Fruit fly (Drosophila melanogaster) whole organism, embryonic: ENCODE results near the gene CG17768.

Experiments used
- Adf1 ChIP-seq: fragments of 200-800 bp; sonication (Bioruptor generic); IDR thresholded peaks from 2 replicates; pipeline ENCODE4 v1.3.6; 2022; ENCODE audit warnings: missing biosample characterization, missing genetic modification characterization
- B-H1 ChIP-seq: fragments of 200-800 bp; sonication (Bioruptor generic); IDR thresholded peaks from 3 replicates; pipeline ENCODE4 v1.3.6; 2022; ENCODE audit warnings: missing biosample characterization, missing genetic modification characterization
- BEAF-32 ChIP-seq: fragments of 200-800 bp; sonication (Bioruptor generic); optimal IDR thresholded peaks from 3 replicates; lab custom pipeline; 2017; ENCODE audit warnings: missing biosample characterization, missing genetic modification characterization, mild to moderate bottlenecking, moderate library complexity, missing genetic modification reagents
- Bgb ChIP-seq: fragments of 200-800 bp; sonication (Bioruptor generic); IDR thresholded peaks from 2 replicates; pipeline ENCODE4 v1.3.6; 2022; ENCODE audit warnings: missing biosample characterization, missing genetic modification characterization; ENCODE audit not compliant: partially characterized antibody
- CG1024 ChIP-seq: fragments of 200-800 bp; sonication (Bioruptor generic); IDR thresholded peaks from 2 replicates; pipeline ENCODE4 v1.3.6; 2022; ENCODE audit warnings: missing biosample characterization, missing genetic modification characterization
- CG11695 ChIP-seq: fragments of 200-800 bp; sonication (Bioruptor generic); IDR thresholded peaks from 3 replicates; pipeline ENCODE4 v1.3.6; 2022; ENCODE audit warnings: missing biosample characterization, missing genetic modification characterization
- CG13296 ChIP-seq: fragments of 200-800 bp; sonication (Bioruptor generic); optimal IDR thresholded peaks from 3 replicates; lab custom pipeline; 2018; ENCODE audit warnings: missing biosample characterization, mild to moderate bottlenecking, missing genetic modification characterization
- CG13424 ChIP-seq: fragments of 200-800 bp; sonication (Bioruptor generic); optimal IDR thresholded peaks from 2 replicates; lab custom pipeline; 2019; ENCODE audit warnings: missing biosample characterization, mild to moderate bottlenecking, missing genetic modification characterization, moderate library complexity
- CG15073 ChIP-seq: fragments of 200-800 bp; sonication (Bioruptor generic); optimal IDR thresholded peaks from 2 replicates; lab custom pipeline; 2016; ENCODE audit warnings: missing biosample characterization, missing genetic modification characterization
- CG1529 ChIP-seq: fragments of 200-800 bp; sonication (Bioruptor generic); optimal IDR thresholded peaks from 3 replicates; lab custom pipeline; 2018; ENCODE audit warnings: missing biosample characterization, missing genetic modification characterization
- CG2129 ChIP-seq: fragments of 200-800 bp; sonication (Bioruptor generic); IDR thresholded peaks from 2 replicates; pipeline ENCODE4 v1.3.6; 2022; ENCODE audit warnings: missing biosample characterization, missing genetic modification characterization; ENCODE audit not compliant: partially characterized antibody
- CG2202 ChIP-seq: fragments of 200-800 bp; sonication (Bioruptor generic); optimal IDR thresholded peaks from 2 replicates; lab custom pipeline; 2018; ENCODE audit warnings: missing biosample characterization, mild to moderate bottlenecking, missing genetic modification characterization
- CG2712 ChIP-seq: fragments of 200-800 bp; optimal IDR thresholded peaks from 3 replicates; lab custom pipeline; 2019; ENCODE audit warnings: missing biosample characterization, mild to moderate bottlenecking, missing genetic modification characterization, moderate library complexity
- CG3065 ChIP-seq: fragments of 200-800 bp; sonication (Bioruptor generic); optimal IDR thresholded peaks from 2 replicates; lab custom pipeline; 2016; ENCODE audit warnings: missing biosample characterization, missing genetic modification characterization
- CG3838 ChIP-seq: fragments of 200-800 bp; sonication (Bioruptor generic); optimal IDR thresholded peaks from 3 replicates; lab custom pipeline; 2016; ENCODE audit warnings: missing biosample characterization, missing genetic modification characterization
- CG6791 ChIP-seq: fragments of 200-800 bp; sonication (Bioruptor generic); IDR thresholded peaks from 3 replicates; pipeline ENCODE4 v1.3.6; 2022; ENCODE audit warnings: missing biosample characterization, missing genetic modification characterization; ENCODE audit not compliant: partially characterized antibody
- CG7928 ChIP-seq: fragments of 200-800 bp; sonication (Bioruptor generic); optimal IDR thresholded peaks from 2 replicates; lab custom pipeline; 2017; ENCODE audit warnings: missing biosample characterization, mild to moderate bottlenecking, missing genetic modification characterization
- CG7987 ChIP-seq: fragments of 200-800 bp; sonication (Bioruptor generic); optimal IDR thresholded peaks from 2 replicates; lab custom pipeline; 2018; ENCODE audit warnings: missing biosample characterization, mild to moderate bottlenecking, missing genetic modification characterization, moderate library complexity
- CG9609 ChIP-seq: fragments of 200-800 bp; sonication (Bioruptor generic); optimal IDR thresholded peaks from 3 replicates; lab custom pipeline; 2016; ENCODE audit warnings: missing biosample characterization, missing genetic modification characterization
- CHES-1-like ChIP-seq: fragments of 200-800 bp; sonication (Bioruptor generic); optimal IDR thresholded peaks from 2 replicates; lab custom pipeline; 2016; ENCODE audit warnings: missing biosample characterization, missing genetic modification characterization
- Dref ChIP-seq: fragments of 200-800 bp; sonication (Bioruptor generic); IDR thresholded peaks from 2 replicates; pipeline ENCODE4 v1.3.6; 2022; ENCODE audit warnings: missing biosample characterization, missing genetic modification characterization
- Gug ChIP-seq: fragments of 200-800 bp; sonication (Bioruptor generic); IDR thresholded peaks from 4 replicates; pipeline ENCODE4 v1.3.6; 2022; ENCODE audit warnings: missing biosample characterization, missing genetic modification characterization
- H15 ChIP-seq: fragments of 200-800 bp; sonication (Bioruptor generic); IDR thresholded peaks from 3 replicates; pipeline ENCODE4 v1.3.6; 2022; ENCODE audit warnings: missing biosample characterization, missing genetic modification characterization
- HmgZ ChIP-seq: fragments of 200-800 bp; sonication (Bioruptor generic); optimal IDR thresholded peaks from 2 replicates; lab custom pipeline; 2018; ENCODE audit warnings: missing biosample characterization, mild to moderate bottlenecking, missing genetic modification characterization
- Hmr ChIP-seq: fragments of 200-800 bp; sonication (Bioruptor generic); optimal IDR thresholded peaks from 3 replicates; lab custom pipeline; 2017; ENCODE audit warnings: mild to moderate bottlenecking, missing biosample characterization, missing genetic modification reagents, missing genetic modification characterization
- Meics ChIP-seq: fragments of 200-800 bp; sonication (Bioruptor generic); optimal IDR thresholded peaks from 2 replicates; lab custom pipeline; 2017; ENCODE audit warnings: missing biosample characterization, mild to moderate bottlenecking, missing genetic modification characterization
- Myb ChIP-seq: fragments of 200-800 bp; sonication (Bioruptor generic); optimal IDR thresholded peaks from 2 replicates; lab custom pipeline; 2016; ENCODE audit warnings: missing biosample characterization, missing genetic modification characterization
- Xrp1 ChIP-seq: fragments of 200-800 bp; sonication (Bioruptor generic); IDR thresholded peaks from 2 replicates; pipeline ENCODE4 v1.3.6; 2022; ENCODE audit warnings: missing biosample characterization, missing genetic modification characterization
- abd-A ChIP-seq: fragments of 200-800 bp; sonication (Bioruptor generic); optimal IDR thresholded peaks from 3 replicates; lab custom pipeline; 2019; ENCODE audit warnings: missing biosample characterization, mild to moderate bottlenecking, missing genetic modification characterization, moderate library complexity
- chif ChIP-seq, 2 experiments: fragments of 200-800 bp; sonication (Bioruptor generic); optimal IDR thresholded peaks; 3 replicates each; lab custom pipeline; 2016; ENCODE audit warnings: missing biosample characterization in 2 of 2, missing genetic modification characterization in 2 of 2
- chinmo ChIP-seq: fragments of 200-800 bp; sonication (Bioruptor generic); IDR thresholded peaks from 4 replicates; pipeline ENCODE4 v1.3.6; 2022; ENCODE audit warnings: missing biosample characterization, missing genetic modification characterization; ENCODE audit not compliant: partially characterized antibody
- ci ChIP-seq: fragments of 200-800 bp; sonication (Bioruptor generic); IDR thresholded peaks from 3 replicates; pipeline ENCODE4 v1.3.6; 2022; ENCODE audit warnings: missing biosample characterization, missing genetic modification characterization
- corto ChIP-seq: fragments of 200-800 bp; sonication (Bioruptor generic); optimal IDR thresholded peaks from 2 replicates; lab custom pipeline; 2016; ENCODE audit warnings: missing biosample characterization, mild to moderate bottlenecking, missing genetic modification characterization, moderate library complexity
- esg ChIP-seq: fragments of 200-800 bp; sonication (Bioruptor generic); conservative IDR thresholded peaks from 2 replicates; pipeline ENCODE4 v1.3.6; 2022; ENCODE audit warnings: missing biosample characterization, missing genetic modification characterization
- fd64A ChIP-seq: fragments of 200-800 bp; sonication (Bioruptor generic); optimal IDR thresholded peaks from 3 replicates; lab custom pipeline; 2018; ENCODE audit warnings: missing biosample characterization, mild to moderate bottlenecking, missing genetic modification characterization
- fu2 ChIP-seq: fragments of 200-800 bp; sonication (Bioruptor generic); optimal IDR thresholded peaks from 2 replicates; lab custom pipeline; 2016; ENCODE audit warnings: missing biosample characterization, missing genetic modification characterization
- gfzf ChIP-seq: fragments of 200-800 bp; sonication (Bioruptor generic); optimal IDR thresholded peaks from 2 replicates; lab custom pipeline; 2016; ENCODE audit warnings: missing biosample characterization, mild to moderate bottlenecking, missing genetic modification characterization, moderate library complexity
- grn ChIP-seq: fragments of 200-800 bp; sonication (Bioruptor generic); optimal IDR thresholded peaks from 3 replicates; lab custom pipeline; 2017; ENCODE audit warnings: missing biosample characterization, missing genetic modification characterization
- hb ChIP-seq: fragments of 200-800 bp; sonication (Bioruptor generic); IDR thresholded peaks from 3 replicates; pipeline ENCODE4 v1.3.6; 2022; ENCODE audit warnings: missing biosample characterization, missing genetic modification characterization; ENCODE audit not compliant: partially characterized antibody
- hkb ChIP-seq, 2 experiments: fragments of 200-800 bp in 1 of 2; fragments of >200 bp in 1 of 2; sonication (Bioruptor generic) in 1 of 2; IDR thresholded peaks in 1 of 2; optimal IDR thresholded peaks in 1 of 2; 2 replicates each; pipeline versions ENCODE4 v1.3.6 to Lab custom; 2017 to 2022; ENCODE audit warnings: missing biosample characterization in 1 of 2, missing genetic modification characterization in 1 of 2
- jigr1 ChIP-seq: fragments of 200-800 bp; sonication (Bioruptor generic); IDR thresholded peaks from 3 replicates; pipeline ENCODE4 v1.3.6; 2022; ENCODE audit warnings: missing biosample characterization, missing genetic modification characterization
- jing ChIP-seq: fragments of 200-800 bp; sonication (Bioruptor generic); optimal IDR thresholded peaks from 2 replicates; lab custom pipeline; 2018; ENCODE audit warnings: missing biosample characterization, mild to moderate bottlenecking, missing genetic modification characterization
- lbe ChIP-seq: fragments of 200-800 bp; sonication (Bioruptor generic); optimal IDR thresholded peaks from 2 replicates; lab custom pipeline; 2016; ENCODE audit warnings: missing biosample characterization, mild to moderate bottlenecking, missing genetic modification characterization
- mld ChIP-seq: fragments of 200-800 bp; sonication (Bioruptor generic); IDR thresholded peaks from 3 replicates; pipeline ENCODE4 v1.3.6; 2022; ENCODE audit warnings: missing biosample characterization, missing genetic modification characterization; ENCODE audit not compliant: partially characterized antibody
- otp ChIP-seq: fragments of 200-800 bp; sonication (Bioruptor generic); IDR thresholded peaks from 3 replicates; pipeline ENCODE4, ENCODE4 v1.3.6; 2022; ENCODE audit warnings: missing biosample characterization, missing genetic modification characterization
- trh ChIP-seq: fragments of 200-800 bp; sonication (Bioruptor generic); optimal IDR thresholded peaks from 2 replicates; lab custom pipeline; 2016; ENCODE audit warnings: missing biosample characterization, missing genetic modification characterization
- unpg ChIP-seq: fragments of 200-800 bp; sonication (Bioruptor generic); optimal IDR thresholded peaks from 3 replicates; lab custom pipeline; 2018; ENCODE audit warnings: missing biosample characterization, mild to moderate bottlenecking, missing genetic modification characterization, moderate library complexity
- wek ChIP-seq: fragments of 200-800 bp; sonication (Bioruptor generic); optimal IDR thresholded peaks from 3 replicates; lab custom pipeline; 2018; ENCODE audit warnings: missing biosample characterization, mild to moderate bottlenecking, missing genetic modification characterization, moderate library complexity

Gene CG17768

DNA sequence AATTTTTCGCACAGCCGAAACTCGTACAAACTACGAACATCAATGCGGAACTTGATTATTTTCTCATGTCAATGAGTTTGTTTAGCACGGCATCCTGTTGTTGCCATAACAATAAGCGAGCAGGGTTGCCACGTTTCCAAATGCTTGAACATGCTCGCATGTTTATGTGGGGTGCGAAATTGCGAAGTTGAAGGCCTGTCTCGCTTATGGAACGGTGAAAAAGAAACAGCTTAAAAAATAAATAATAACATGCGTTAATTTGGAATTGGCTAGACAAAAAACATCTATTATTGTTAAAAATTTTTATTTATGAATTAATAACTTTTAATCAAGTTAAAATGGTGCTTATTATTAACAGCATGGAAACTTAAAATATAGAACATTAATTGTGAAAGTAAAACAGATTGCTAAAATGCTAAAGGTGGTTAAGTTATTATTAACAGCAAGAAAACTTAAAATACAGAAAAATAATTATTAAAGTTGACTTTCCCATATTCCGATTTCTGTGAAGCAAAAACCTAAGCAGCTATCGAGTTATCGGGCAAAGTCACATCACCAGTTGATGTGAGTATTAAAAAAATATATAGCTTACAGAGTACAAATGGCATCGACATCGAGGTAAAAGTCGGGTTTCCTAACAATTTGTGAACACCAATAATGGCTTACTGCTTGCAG, 25.9 kb upstream of the CG17768 start, which contains the start of the genes Bug22 and TfIIB (continued):
- TF ChIP-seq lbe (GFP tag; lab: Kevin White, UChicago) (peak; percentile 31), fu2 (GFP tag; lab: Kevin White, UChicago) (peak; percentile 34), HmgZ (peak; percentile 54), H15 (GFP tag; lab: Robert Waterston, UW) (no peak), trh (GFP tag; lab: Kevin White, UChicago) (peak; percentile 24), fd64A (GFP tag; lab: Kevin White, UChicago) (no peak), hb (GFP tag; lab: Robert Waterston, UW) (no peak), hkb (optimal IDR thresholded peaks at IDR 0.05; lab: Kevin White, UChicago) (no peak), hkb (GFP tag; IDR thresholded peaks at IDR 0.05; lab: Robert Waterston, UW) (peak; percentile 75), CG15073 (GFP tag; lab: Kevin White, UChicago) (no peak), esg (peak; percentile 41; the same call in 1 of the 2 replicates), CG13424 (tag; lab: Kevin White, UChicago) (peak; percentile 74), unpg (peak; percentile 59), CG3065 (GFP tag; lab: Kevin White, UChicago) (peak; percentile 12), chinmo (GFP tag; lab: Robert Waterston, UW) (no peak), Gug (peak; percentile 65; the same call in 2 of the 4 replicates), CG3838 (GFP tag; lab: Kevin White, UChicago) (no peak), B-H1 (GFP tag; lab: Robert Waterston, UW) (peak; percentile 43; the same call in 1 of the 3 replicates), CG1529 (GFP tag; lab: Kevin White, UChicago) (peak; percentile 6), CG2129 (GFP tag; lab: Robert Waterston, UW) (no peak), abd-A (tag; lab: Kevin White, UChicago) (no peak), grn (no peak), CHES-1-like (GFP tag; lab: Kevin White, UChicago) (peak; percentile 81), BEAF-32 (GFP tag; lab: Kevin White, UChicago) (peak; percentile 47), jing (GFP tag; lab: Kevin White, UChicago) (no peak), gfzf (GFP tag; lab: Kevin White, UChicago) (peak; percentile 15), CG2712 (tag; lab: Kevin White, UChicago) (peak; percentile 77), wek (peak; percentile 11), CG6791 (GFP tag; lab: Robert Waterston, UW) (peak; percentile 22; the same call in 1 of the 3 replicates), CG2202 (peak; percentile 21), Meics (GFP tag; lab: Kevin White, UChicago) (peak; percentile 74), Hmr (GFP tag; lab: Kevin White, UChicago) (no peak), Bgb (peak; percentile 19; the same call in 1 of the 2 replicates), mld (no peak), otp (GFP tag; lab: Robert Waterston, UW) (peak; percentile 78; the same call in 2 of the 3 replicates), CG13296 (GFP tag; lab: Kevin White, UChicago) (peak; percentile 62), CG7987 (GFP tag; lab: Kevin White, UChicago) (peak; percentile 25), Dref (GFP tag; lab: Robert Waterston, UW) (peak; percentile 67), CG7928 (GFP tag; lab: Kevin White, UChicago) (no peak), CG9609 (peak; percentile 63), Xrp1 (GFP tag; lab: Robert Waterston, UW) (peak; percentile 71; the same call in 1 of the 2 replicates), jigr1 (GFP tag; lab: Robert Waterston, UW) (no peak), CG1024 (GFP tag; lab: Robert Waterston, UW) (peak; percentile 73), corto (no peak), Adf1 (GFP tag; lab: Robert Waterston, UW) (peak; percentile 30; the same call in 1 of the 2 replicates), Myb (GFP tag; lab: Kevin White, UChicago) (peak; percentile 20), ci (GFP tag; lab: Robert Waterston, UW) (peak; percentile 88), chif (GFP tag; optimal IDR thresholded peaks at IDR 0.05; lab: Kevin White, UChicago) (peak; percentile 35 to 41), CG11695 (GFP tag; lab: Robert Waterston, UW) (no peak)
